Fruit fly (Drosophila melanogaster) Kc167 (cell line): ENCODE results near the gene SelT.

Source experiments
- Sin3A ChIP-seq: fragments of >200 bp; optimal IDR thresholded peaks from 2 replicates; lab custom pipeline; 2018; ENCODE audit warnings: missing external identifiers
- psq ChIP-seq: fragments of >200 bp; optimal IDR thresholded peaks from 2 replicates; lab custom pipeline; 2017; ENCODE audit warnings: missing external identifiers

DNA sequence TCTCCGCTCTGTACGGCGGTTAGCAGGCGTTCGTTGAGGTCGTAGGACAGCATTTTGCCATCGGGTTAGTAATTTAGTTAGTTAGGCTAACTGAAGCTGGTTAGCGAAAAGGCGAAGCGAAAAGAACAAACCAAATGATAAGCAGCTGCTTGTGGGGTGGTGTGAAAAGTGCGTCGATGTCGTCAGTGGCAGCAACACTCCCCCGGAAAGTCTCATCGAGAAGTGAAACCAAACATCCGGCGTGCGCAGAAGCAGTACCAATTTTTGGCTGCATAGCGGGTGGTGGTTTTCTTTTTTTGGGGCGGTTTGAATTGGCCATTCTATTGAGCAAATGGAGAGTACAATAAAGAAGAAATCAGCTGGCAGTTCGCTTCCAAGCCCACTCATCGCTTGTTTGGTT, 40.1 kb downstream of the SelT start, which contains the start of gene CG9121:
- TF ChIP-seq psq (lab: Kevin White, UChicago) (no peak), Sin3A (no peak)
